Worm (Caenorhabditis elegans) whole organism, young adult: ENCODE data around the gene tbce-1.

Source experiments
- B0261.1 ChIP-seq: sonication (generic microtip); optimal IDR thresholded peaks from 2 replicates; lab custom pipeline; 2016; ENCODE audit warnings: mild to moderate bottlenecking, missing genetic modification characterization, moderate library complexity, missing compliant biosample characterization
- D2030.7 ChIP-seq: fragments of 200-800 bp; sonication (Bioruptor generic); IDR thresholded peaks from 2 replicates; pipeline ENCODE4 v1.3.6; 2022; ENCODE audit warnings: missing genetic modification reagents, missing genetic modification characterization, missing compliant biosample characterization
- F37B4.10 ChIP-seq: fragments of 200-800 bp; sonication (Bioruptor generic); IDR thresholded peaks from 2 replicates; pipeline ENCODE4 v1.3.6; 2022; ENCODE audit warnings: missing genetic modification characterization, missing compliant biosample characterization
- F49E8.2 ChIP-seq: sonication (generic microtip); optimal IDR thresholded peaks from 3 replicates; lab custom pipeline; 2017; ENCODE audit warnings: missing genetic modification characterization, mild to moderate bottlenecking, missing compliant biosample characterization, antibody characterized with exemption, moderate library complexity; ENCODE audit not compliant: insufficient read depth
- K12H6.12 ChIP-seq: fragments of 200-800 bp; sonication (Bioruptor generic); optimal IDR thresholded peaks from 2 replicates; lab custom pipeline; 2018; ENCODE audit warnings: mild to moderate bottlenecking, missing genetic modification characterization, missing compliant biosample characterization
- Y56A3A.18 ChIP-seq: fragments of 200-800 bp; sonication (Bioruptor generic); IDR thresholded peaks from 2 replicates; pipeline ENCODE4 v1.3.6; 2022; ENCODE audit warnings: missing genetic modification reagents, missing genetic modification characterization, missing compliant biosample characterization
- Y67H2A.10 ChIP-seq: fragments of 200-800 bp; sonication (Bioruptor generic); conservative IDR thresholded peaks from 2 replicates; pipeline ENCODE4 v1.3.6; 2022; ENCODE audit warnings: missing genetic modification reagents, missing genetic modification characterization, missing compliant biosample characterization
- aptf-2 ChIP-seq: fragments of 200-800 bp; sonication (Bioruptor generic); conservative IDR thresholded peaks from 2 replicates; pipeline ENCODE4 v1.3.6; 2022; ENCODE audit warnings: missing genetic modification reagents, missing genetic modification characterization, missing compliant biosample characterization
- aptf-3 ChIP-seq: fragments of 200-800 bp; sonication (Bioruptor generic); IDR thresholded peaks from 2 replicates; pipeline ENCODE4 v1.3.6; 2022; ENCODE audit warnings: missing genetic modification characterization, missing compliant biosample characterization
- athp-1 ChIP-seq: sonication (generic microtip); optimal IDR thresholded peaks from 2 replicates; lab custom pipeline; 2017; ENCODE audit warnings: mild to moderate bottlenecking, missing genetic modification characterization, missing compliant biosample characterization
- attf-5 ChIP-seq: fragments of 200-800 bp; sonication (Bioruptor generic); optimal IDR thresholded peaks from 2 replicates; lab custom pipeline; 2018; ENCODE audit warnings: mild to moderate bottlenecking, missing genetic modification characterization, missing compliant biosample characterization
- attf-6 ChIP-seq: fragments of 200-800 bp; sonication (Bioruptor generic); IDR thresholded peaks from 2 replicates; pipeline ENCODE4 v1.3.6; 2022; ENCODE audit warnings: missing genetic modification reagents, missing genetic modification characterization, missing compliant biosample characterization
- ccch-3 ChIP-seq: fragments of 200-800 bp; sonication (Bioruptor generic); optimal IDR thresholded peaks from 2 replicates; lab custom pipeline; 2018; ENCODE audit warnings: mild to moderate bottlenecking, missing genetic modification characterization, missing compliant biosample characterization
- ceh-79 ChIP-seq: sonication (generic microtip); optimal IDR thresholded peaks from 2 replicates; lab custom pipeline; 2017; ENCODE audit warnings: mild to moderate bottlenecking, missing genetic modification characterization, missing compliant biosample characterization
- chd-7 ChIP-seq: sonication (generic microtip); optimal IDR thresholded peaks from 2 replicates; lab custom pipeline; 2016; ENCODE audit warnings: mild to moderate bottlenecking, missing genetic modification characterization, moderate library complexity, missing compliant biosample characterization
- die-1 ChIP-seq: sonication (generic microtip); optimal IDR thresholded peaks from 2 replicates; lab custom pipeline; 2016; ENCODE audit warnings: missing genotype, mild to moderate bottlenecking, missing genetic modification characterization, missing compliant biosample characterization
- dox-1 ChIP-seq: fragments of 200-800 bp; sonication (Bioruptor generic); IDR thresholded peaks from 2 replicates; pipeline ENCODE4 v1.3.6; 2022; ENCODE audit warnings: missing genetic modification reagents, missing genetic modification characterization, missing compliant biosample characterization
- dpl-1 ChIP-seq: fragments of 150-350 bp; optimal IDR thresholded peaks from 2 replicates; lab custom pipeline; 2014; ENCODE audit warnings: missing biosample characterization, missing genetic modification reagents, missing genetic modification characterization
- efl-1 ChIP-seq: fragments of 150-350 bp; optimal IDR thresholded peaks from 2 replicates; lab custom pipeline; 2014; ENCODE audit warnings: missing biosample characterization, missing genetic modification reagents, missing genetic modification characterization
- him-1 ChIP-seq: sonication (generic microtip); optimal IDR thresholded peaks from 2 replicates; lab custom pipeline; 2016; ENCODE audit warnings: missing genotype, missing genetic modification reagents, missing genetic modification characterization, missing compliant biosample characterization
- hmg-20 ChIP-seq: fragments of 200-800 bp; sonication (Bioruptor generic); IDR thresholded peaks from 2 replicates; pipeline ENCODE4 v1.3.6; 2022; ENCODE audit warnings: missing genetic modification reagents, missing genetic modification characterization, missing compliant biosample characterization
- hsf-1 ChIP-seq: fragments of 200-800 bp; sonication (Bioruptor generic); IDR thresholded peaks from 2 replicates; pipeline ENCODE4 v1.3.6; 2022; ENCODE audit warnings: missing genetic modification reagents, missing genetic modification characterization, missing compliant biosample characterization
- lag-1 ChIP-seq: fragments of 200-800 bp; sonication (Bioruptor generic); IDR thresholded peaks from 2 replicates; pipeline ENCODE4 v1.3.6; 2022; ENCODE audit warnings: missing genetic modification reagents, missing genetic modification characterization, missing compliant biosample characterization
- let-526 ChIP-seq: fragments of 200-800 bp; sonication (Bioruptor generic); IDR thresholded peaks from 2 replicates; pipeline ENCODE4 v1.3.6; 2022; ENCODE audit warnings: missing genetic modification reagents, missing genetic modification characterization, missing compliant biosample characterization
- lin-40 ChIP-seq: sonication (generic microtip); optimal IDR thresholded peaks from 2 replicates; lab custom pipeline; 2016; ENCODE audit warnings: missing genetic modification characterization, mild to moderate bottlenecking, missing compliant biosample characterization, missing genotype, missing genetic modification reagents
- lsl-1 ChIP-seq: fragments of 200-800 bp; sonication (Bioruptor generic); optimal IDR thresholded peaks from 2 replicates; lab custom pipeline; 2018; ENCODE audit warnings: mild to moderate bottlenecking, missing genetic modification characterization, moderate library complexity, missing compliant biosample characterization
- madf-10 ChIP-seq: sonication (generic microtip); optimal IDR thresholded peaks from 2 replicates; lab custom pipeline; 2016; ENCODE audit warnings: mild to moderate bottlenecking, missing genetic modification characterization, missing compliant biosample characterization
- mxl-1 ChIP-seq: sonication (generic microtip); optimal IDR thresholded peaks from 2 replicates; lab custom pipeline; 2016; ENCODE audit warnings: missing genetic modification characterization, missing compliant biosample characterization
- nfya-1 ChIP-seq: sonication (generic microtip); optimal IDR thresholded peaks from 2 replicates; lab custom pipeline; 2017; ENCODE audit warnings: antibody characterized with exemption, missing compliant biosample characterization, missing genetic modification characterization, borderline replicate concordance; ENCODE audit not compliant: insufficient read depth
- nfya-2 ChIP-seq: fragments of 200-800 bp; sonication (Bioruptor generic); IDR thresholded peaks from 2 replicates; pipeline ENCODE4 v1.3.6; 2022; ENCODE audit warnings: missing genetic modification reagents, missing genetic modification characterization, missing compliant biosample characterization
- nfyb-1 ChIP-seq: fragments of 200-800 bp; sonication (Bioruptor generic); IDR thresholded peaks from 2 replicates; pipeline ENCODE4 v1.3.6; 2022; ENCODE audit warnings: missing genetic modification reagents, missing genetic modification characterization, missing compliant biosample characterization
- nhr-179 ChIP-seq: sonication (generic microtip); optimal IDR thresholded peaks from 2 replicates; lab custom pipeline; 2016; ENCODE audit warnings: mild to moderate bottlenecking, missing genetic modification characterization, missing compliant biosample characterization
- nhr-27 ChIP-seq: fragments of 200-800 bp; sonication (Bioruptor generic); optimal IDR thresholded peaks from 2 replicates; lab custom pipeline; 2018; ENCODE audit warnings: mild to moderate bottlenecking, missing genetic modification characterization, moderate library complexity, missing compliant biosample characterization
- rec-8 ChIP-seq, 2 experiments: sonication (generic microtip); optimal IDR thresholded peaks; 2 replicates each; lab custom pipeline; 2016; ENCODE audit warnings: mild to moderate bottlenecking in 2 of 2, missing genetic modification characterization in 2 of 2, missing genetic modification reagents in 2 of 2, missing genotype in 2 of 2, missing biosample characterization in 1 of 2, missing compliant biosample characterization in 1 of 2, moderate library complexity in 1 of 2
- repo-1 ChIP-seq: sonication (generic microtip); optimal IDR thresholded peaks from 2 replicates; lab custom pipeline; 2017; ENCODE audit warnings: mild to moderate bottlenecking, missing genetic modification characterization, missing compliant biosample characterization
- sdz-38 ChIP-seq: sonication (generic microtip); optimal IDR thresholded peaks from 2 replicates; lab custom pipeline; 2016; ENCODE audit warnings: missing genotype, missing genetic modification characterization, missing compliant biosample characterization
- snpc-3.4 ChIP-seq: sonication (generic microtip); optimal IDR thresholded peaks from 2 replicates; lab custom pipeline; 2017; ENCODE audit warnings: missing genetic modification characterization, mild to moderate bottlenecking, missing compliant biosample characterization, antibody characterized with exemption, moderate library complexity, missing genotype, missing genetic modification reagents
- snpc-4 ChIP-seq, 5 experiments: fragments of 150-350 bp in 1 of 5; sonication (generic microtip) in 4 of 5; optimal IDR thresholded peaks; 2 replicates each; lab custom pipeline; 2014 to 2018; ENCODE audit warnings: missing genetic modification characterization in 5 of 5, missing biosample characterization in 3 of 5, antibody characterized with exemption in 2 of 5, mild to moderate bottlenecking in 2 of 5, missing compliant biosample characterization in 2 of 5, missing genotype in 2 of 5, moderate library complexity in 2 of 5, missing genetic modification reagents in 1 of 5
- somi-1 ChIP-seq: fragments of 200-800 bp; sonication (Bioruptor generic); optimal IDR thresholded peaks from 2 replicates; lab custom pipeline; 2018; ENCODE audit warnings: mild to moderate bottlenecking, missing genetic modification characterization, missing compliant biosample characterization
- sptf-2 ChIP-seq: fragments of 200-800 bp; sonication (Bioruptor generic); optimal IDR thresholded peaks from 2 replicates; lab custom pipeline; 2018; ENCODE audit warnings: mild to moderate bottlenecking, missing genetic modification characterization, missing compliant biosample characterization
- tbp1 ChIP-seq: fragments of 200-800 bp; sonication (Bioruptor generic); optimal IDR thresholded peaks from 2 replicates; lab custom pipeline; 2018; ENCODE audit warnings: mild to moderate bottlenecking, missing genetic modification characterization, missing compliant biosample characterization
- unc-130 ChIP-seq: sonication (generic microtip); optimal IDR thresholded peaks from 2 replicates; lab custom pipeline; 2016; ENCODE audit warnings: missing genetic modification reagents, missing genetic modification characterization, missing compliant biosample characterization
- zfh-2 ChIP-seq: fragments of 200-800 bp; sonication (Bioruptor generic); conservative IDR thresholded peaks from 2 replicates; pipeline ENCODE4 v1.3.6; 2022; ENCODE audit warnings: missing genetic modification reagents, missing genetic modification characterization, missing compliant biosample characterization
- zim-3 ChIP-seq: sonication (generic microtip); optimal IDR thresholded peaks from 2 replicates; lab custom pipeline; 2017; ENCODE audit warnings: mild to moderate bottlenecking, missing genetic modification characterization, moderate library complexity, missing compliant biosample characterization
- ztf-22 ChIP-seq: fragments of 200-800 bp; sonication (Bioruptor generic); optimal IDR thresholded peaks from 2 replicates; lab custom pipeline; 2018; ENCODE audit warnings: mild to moderate bottlenecking, missing genetic modification characterization, moderate library complexity, missing compliant biosample characterization
- ztf-26 ChIP-seq: sonication (generic microtip); optimal IDR thresholded peaks from 2 replicates; lab custom pipeline; 2017; ENCODE audit warnings: missing genetic modification characterization, missing compliant biosample characterization
- ztf-28 ChIP-seq: fragments of 200-800 bp; sonication (Bioruptor generic); IDR thresholded peaks from 2 replicates; pipeline ENCODE4 v1.3.6; 2022; ENCODE audit warnings: missing genetic modification reagents, missing genetic modification characterization, missing compliant biosample characterization

Gene tbce-1

DNA sequence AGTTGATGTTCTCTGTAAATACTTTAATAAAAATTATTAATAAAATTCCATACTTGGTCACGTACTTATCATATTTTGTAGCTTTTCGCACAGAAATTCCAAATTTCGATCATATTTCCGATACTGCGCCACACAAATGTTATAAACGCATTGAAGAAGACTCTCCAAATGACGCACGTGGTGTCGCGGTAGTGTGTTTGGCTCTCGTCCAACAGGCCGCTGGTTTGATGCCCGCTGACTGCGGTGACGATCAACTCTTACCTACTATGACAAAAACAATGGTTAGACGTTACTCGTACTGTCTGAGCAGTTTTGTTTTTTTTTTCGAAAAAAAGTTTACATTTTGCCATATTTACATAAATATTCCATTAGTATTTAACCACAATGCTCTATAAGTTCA lies 41.6 kb upstream of the tbce-1 start (continued):
- TF ChIP-seq mxl-1 (tag; lab: Kevin White, UChicago) = peak; percentile 91
- peak; percentile 100 for TF ChIP-seq tbp1 (GFP tag; lab: Kevin White, UChicago)
- 0 out of 2 replicates have a peak, but pooled peaks have one; percentile 15 for TF ChIP-seq Y67H2A.10 (GFP tag; lab: Robert Waterston, UW)
- TF ChIP-seq chd-7 = no peak
- TF ChIP-seq sptf-2 (GFP tag; lab: Kevin White, UChicago) = peak; percentile 76
- TF ChIP-seq D2030.7 (GFP tag; lab: Robert Waterston, UW) = peak; percentile 77
- TF ChIP-seq K12H6.12 (tag; lab: Kevin White, UChicago) = peak; percentile 68
- TF ChIP-seq athp-1 (tag; lab: Kevin White, UChicago) = peak; percentile 86
- no peak for TF ChIP-seq lag-1 (GFP tag; lab: Robert Waterston, UW)
- TF ChIP-seq sdz-38 (tag; lab: Kevin White, UChicago) = no peak
- peak; percentile 75 for TF ChIP-seq lin-40 (tag; lab: Kevin White, UChicago)
- peak; percentile 77 for TF ChIP-seq unc-130 (GFP tag; lab: Kevin White, UChicago)
- peak; percentile 98 for TF ChIP-seq him-1
- no peak for TF ChIP-seq dpl-1 (GFP tag; lab: Kevin White, UChicago)
- peak; percentile 62 for TF ChIP-seq nhr-179
- peak; percentile 82 for TF ChIP-seq ztf-26 (tag; lab: Kevin White, UChicago)
- no peak for TF ChIP-seq aptf-2 (GFP tag; lab: Robert Waterston, UW)
- peak; percentile 68 for TF ChIP-seq somi-1
- 0 out of 2 replicates have a peak, but pooled peaks have one; percentile 43 for TF ChIP-seq attf-6
- TF ChIP-seq nfyb-1 = peak; percentile 86
- TF ChIP-seq rec-8 (tag; optimal IDR thresholded peaks at IDR 0.05; lab: Kevin White, UChicago) = peak; percentile 92 to 96
- TF ChIP-seq ccch-3 (GFP tag; lab: Kevin White, UChicago) = peak; percentile 1
- peak; percentile 54 for TF ChIP-seq nhr-27
- no peak; the same call in 1 of the 2 replicates for TF ChIP-seq aptf-3
- TF ChIP-seq Y56A3A.18 = peak; percentile 67; the same call in 1 of the 2 replicates
- TF ChIP-seq ztf-28 (GFP tag; lab: Robert Waterston, UW) = peak; percentile 67; the same call in 1 of the 2 replicates
- TF ChIP-seq B0261.1 (tag; lab: Kevin White, UChicago) = peak; percentile 91
- peak; percentile 75 for TF ChIP-seq attf-5 (GFP tag; lab: Kevin White, UChicago)
- peak; percentile 85 for TF ChIP-seq madf-10
- TF ChIP-seq repo-1 (tag; lab: Kevin White, UChicago) = peak; percentile 77
- peak; percentile 97 for TF ChIP-seq zim-3 (tag; lab: Kevin White, UChicago)
- peak; percentile 68 for TF ChIP-seq ztf-22 (GFP tag; lab: Kevin White, UChicago)
- no peak; the same call in 1 of the 2 replicates for TF ChIP-seq hmg-20 (GFP tag; lab: Robert Waterston, UW)
- peak; percentile 82 for TF ChIP-seq snpc-4 (GFP tag; optimal IDR thresholded peaks at IDR 0.05; lab: Kevin White, UChicago)
- peak; percentile 37 to 82 (median 66) for TF ChIP-seq snpc-4 (tag; optimal IDR thresholded peaks at IDR 0.05; lab: Kevin White, UChicago)
- TF ChIP-seq let-526 (GFP tag; lab: Robert Waterston, UW) = peak; percentile 66; the same call in 1 of the 2 replicates
- no peak; the same call in 1 of the 2 replicates for TF ChIP-seq dox-1
- no peak for TF ChIP-seq F37B4.10
- TF ChIP-seq snpc-3.4 (tag; lab: Kevin White, UChicago) = peak; percentile 69
- TF ChIP-seq lsl-1 (GFP tag; lab: Kevin White, UChicago) = peak; percentile 60
- TF ChIP-seq F49E8.2 (tag; lab: Kevin White, UChicago) = peak; percentile 88
- TF ChIP-seq hsf-1 = peak; percentile 63
- peak; percentile 75 for TF ChIP-seq ceh-79 (tag; lab: Kevin White, UChicago)
- no peak for TF ChIP-seq nfya-1 (tag; lab: Kevin White, UChicago)
- no peak for TF ChIP-seq zfh-2
- no peak for TF ChIP-seq nfya-2
- peak; percentile 7 for TF ChIP-seq efl-1
- TF ChIP-seq die-1 (tag; lab: Kevin White, UChicago) = peak; percentile 95
